Worm (Caenorhabditis elegans): Measurements from ENCODE around the gene nlp-52.

nlp-52 gene

DNA sequence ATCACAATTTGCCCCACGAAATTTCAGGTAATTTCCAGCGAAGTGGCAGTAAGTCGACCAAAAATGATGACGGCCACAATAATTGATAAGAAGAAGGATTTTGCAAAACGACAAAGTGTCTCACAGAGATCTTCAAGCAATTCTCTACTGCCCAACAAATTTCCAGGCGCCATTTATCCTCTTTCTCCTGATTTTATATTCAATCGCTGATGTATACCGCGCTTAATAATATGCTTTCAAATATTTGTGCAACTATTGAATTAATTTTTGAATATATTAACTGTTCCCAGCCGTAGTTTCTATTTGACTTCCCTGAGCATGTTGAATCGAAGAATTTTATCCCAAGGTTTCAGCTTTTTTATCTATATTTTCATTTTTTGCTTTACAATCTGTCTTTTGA is 9.4 kb downstream of the nlp-52 start, which contains the start of gene tpst-2:
tpst-2 (plus strand) TSS at position 301 of the 400 bp plus-strand sequence.
- TF ChIP-seq cnd-1 (tag; optimal IDR thresholded peaks at IDR 0.05), result no peak
- TF ChIP-seq unc-120 (tag; optimal IDR thresholded peaks at IDR 0.05; ENCODE audit: poor library complexity, severe bottlenecking), result no peak
- no peak for TF ChIP-seq unc-62 (GFP tag; optimal IDR thresholded peaks at IDR 0.05)
- TF ChIP-seq ham-2 (GFP tag; optimal IDR thresholded peaks at IDR 0.05), result no peak

DNA sequence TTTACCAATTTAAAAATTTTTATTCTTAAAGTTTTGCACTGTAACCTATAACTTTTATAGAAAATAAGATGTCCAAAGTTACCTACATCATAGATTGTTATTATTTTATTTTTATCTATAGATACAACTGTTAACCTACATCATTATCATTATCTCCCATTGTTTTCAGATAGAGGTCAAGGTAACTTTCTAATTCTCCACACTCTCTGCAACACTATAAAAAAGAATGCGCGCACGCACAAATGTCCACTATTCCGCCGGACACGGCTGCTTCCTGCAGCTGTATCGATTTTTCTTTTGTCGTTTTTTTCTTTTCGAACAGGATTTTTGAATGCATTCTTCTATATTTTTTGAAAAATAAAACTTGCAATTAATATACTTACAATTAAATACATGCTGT is 11.1 kb downstream of the nlp-52 start:
- TF ChIP-seq ces-1 (GFP tag; optimal IDR thresholded peaks at IDR 0.05), result no peak
- TF ChIP-seq bed-3 (GFP tag; optimal IDR thresholded peaks at IDR 0.05), result no peak
- TF ChIP-seq hlh-1 (tag; optimal IDR thresholded peaks at IDR 0.05), result peak; percentile 26
- TF ChIP-seq unc-39 (tag; optimal IDR thresholded peaks at IDR 0.05), result no peak

ce11 chrIII:773114-773513 is 11.5 kb downstream of the nlp-52 start, which contains the start of gene cyn-6:
TSS of gene cyn-6 (plus strand) at chrIII:773414.
- TF ChIP-seq pha-4 (tag; optimal IDR thresholded peaks at IDR 0.05) (no peak), sem-2 (GFP tag; optimal IDR thresholded peaks at IDR 0.05) (no peak)

DNA sequence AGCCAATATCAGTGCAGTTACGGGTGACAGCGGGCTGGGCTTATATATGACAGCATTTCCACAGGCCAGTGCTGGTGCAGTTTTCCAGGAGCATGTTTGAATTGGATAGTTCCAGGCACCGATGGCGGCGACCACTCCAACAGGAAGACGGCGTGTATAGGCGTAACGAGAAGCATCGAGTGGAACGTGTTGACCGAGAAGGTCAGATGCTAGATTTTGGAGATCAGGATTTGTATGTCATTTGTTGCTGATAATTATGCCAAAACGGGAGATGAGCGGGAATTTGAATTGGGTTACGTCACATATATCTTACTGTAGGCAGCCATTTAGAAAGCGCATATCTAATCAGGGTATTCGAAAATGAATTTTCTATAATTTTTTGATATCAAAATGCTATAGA is 13.9 kb downstream of the nlp-52 start:
- no peak for TF ChIP-seq M03D4.4 (tag; optimal IDR thresholded peaks at IDR 0.05)
- no peak for TF ChIP-seq tbx-8 (GFP tag; optimal IDR thresholded peaks at IDR 0.05)
- no peak for TF ChIP-seq nhr-76 (tag; optimal IDR thresholded peaks at IDR 0.05)
- TF ChIP-seq ceh-39 (tag; optimal IDR thresholded peaks at IDR 0.05), result no peak
- TF ChIP-seq unc-120 (tag; optimal IDR thresholded peaks at IDR 0.05; ENCODE audit: poor library complexity, severe bottlenecking), result no peak
- TF ChIP-seq nhr-28 (tag; optimal IDR thresholded peaks at IDR 0.05), result no peak
- no peak for TF ChIP-seq sem-2 (GFP tag; optimal IDR thresholded peaks at IDR 0.05)
- no peak for TF ChIP-seq blmp-1 (tag; optimal IDR thresholded peaks at IDR 0.05)
- TF ChIP-seq mep-1 (tag; optimal IDR thresholded peaks at IDR 0.05), result no peak
- TF ChIP-seq lin-13 (tag; optimal IDR thresholded peaks at IDR 0.05), result no peak

ce11 chrIII:778771-779170 is 17.2 kb downstream of the nlp-52 start, which contains the start of gene alh-11:
TSS of gene alh-11 (minus strand) at chrIII:778871.
- TF ChIP-seq sptf-1 (tag; optimal IDR thresholded peaks at IDR 0.05) (no peak), nhr-76 (tag; optimal IDR thresholded peaks at IDR 0.05) (no peak)

DNA sequence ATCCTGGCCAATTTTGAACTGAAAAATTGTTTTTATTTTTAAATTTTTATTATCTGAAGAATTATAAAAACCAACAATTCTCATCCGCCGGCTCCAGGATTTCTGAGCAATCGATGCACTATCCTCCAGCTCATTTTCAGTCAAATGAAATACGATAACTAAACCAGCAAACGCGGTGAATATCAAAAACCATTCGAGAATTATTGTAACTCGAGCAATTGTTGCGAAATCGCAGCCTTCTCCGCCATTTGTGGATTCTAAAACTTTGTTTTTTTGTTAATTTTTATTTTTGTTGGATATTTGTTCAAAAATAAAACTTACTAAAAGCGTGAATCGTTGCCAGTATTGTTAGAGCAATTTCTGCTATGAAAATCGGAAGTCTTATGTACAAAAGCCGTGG is 20.9 kb downstream of the nlp-52 start:
- no peak for TF ChIP-seq nhr-12 (tag; optimal IDR thresholded peaks at IDR 0.05)
- no peak for TF ChIP-seq ham-2 (GFP tag; optimal IDR thresholded peaks at IDR 0.05)
- TF ChIP-seq mls-2 (tag; optimal IDR thresholded peaks at IDR 0.05), result no peak
- TF ChIP-seq ztf-11 (tag; optimal IDR thresholded peaks at IDR 0.05), result no peak
- TF ChIP-seq blmp-1 (tag; optimal IDR thresholded peaks at IDR 0.05), result no peak
- TF ChIP-seq lin-13 (tag; optimal IDR thresholded peaks at IDR 0.05), result no peak
- no peak for TF ChIP-seq flh-1 (GFP tag; optimal IDR thresholded peaks at IDR 0.05)
- TF ChIP-seq mep-1 (tag; optimal IDR thresholded peaks at IDR 0.05), result no peak
- no peak for TF ChIP-seq ceh-83 (GFP tag; optimal IDR thresholded peaks at IDR 0.05)
- no peak for TF ChIP-seq lin-32 (GFP tag; optimal IDR thresholded peaks at IDR 0.05)
- TF ChIP-seq unc-120 (tag; optimal IDR thresholded peaks at IDR 0.05; ENCODE audit: poor library complexity, severe bottlenecking), result no peak
- TF ChIP-seq nhr-2 (tag; optimal IDR thresholded peaks at IDR 0.05), result no peak
- TF ChIP-seq drap-1 (GFP tag; optimal IDR thresholded peaks at IDR 0.05), result no peak
- no peak for TF ChIP-seq elt-3 (tag; optimal IDR thresholded peaks at IDR 0.05)

DNA sequence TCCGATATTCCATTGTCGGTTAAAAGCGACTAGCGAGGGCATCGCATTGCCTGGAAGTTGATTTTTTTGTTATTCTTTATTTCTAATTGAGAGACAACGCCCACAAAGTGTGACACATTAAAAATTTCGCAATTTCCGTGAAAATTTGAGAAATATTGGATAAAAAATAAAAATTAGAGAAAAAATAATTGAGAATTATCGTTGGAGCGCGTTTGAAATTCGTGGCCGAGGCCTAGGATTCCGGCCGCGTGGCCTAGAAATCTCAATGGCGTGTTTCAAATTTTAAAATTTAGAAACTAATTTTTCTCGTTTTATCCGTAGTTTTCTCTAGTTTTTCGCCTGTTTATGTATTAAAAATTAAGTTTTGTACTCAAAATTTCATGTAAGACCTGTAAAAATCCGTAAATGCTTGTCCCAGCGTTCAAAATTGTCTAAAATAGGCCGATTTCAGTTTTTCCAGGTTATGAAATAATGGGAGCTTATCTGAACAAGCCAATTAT is 21.7 kb downstream of the nlp-52 start, which contains the start of the genes dagl-2 and ppm-1.G:
dagl-2 (minus strand) TSS at position 52 of the 500 bp plus-strand sequence.
ppm-1.G (plus strand) TSS at position 450 of the 500 bp plus-strand sequence.
- no peak for TF ChIP-seq hlh-1 (tag; optimal IDR thresholded peaks at IDR 0.05)
- TF ChIP-seq lin-13 (tag; optimal IDR thresholded peaks at IDR 0.05), result peak; percentile 12
- TF ChIP-seq M03D4.4 (tag; optimal IDR thresholded peaks at IDR 0.05), result no peak
- peak; percentile 76 for TF ChIP-seq lsy-2 (tag; optimal IDR thresholded peaks at IDR 0.05)
- TF ChIP-seq mep-1 (tag; optimal IDR thresholded peaks at IDR 0.05), result peak; percentile 59
- TF ChIP-seq ces-1 (GFP tag; optimal IDR thresholded peaks at IDR 0.05), result peak; percentile 88
- no peak for TF ChIP-seq flh-1 (GFP tag; optimal IDR thresholded peaks at IDR 0.05)
- no peak for TF ChIP-seq snpc-4 (tag; optimal IDR thresholded peaks at IDR 0.05)
- no peak for TF ChIP-seq unc-62 (GFP tag; optimal IDR thresholded peaks at IDR 0.05)
- TF ChIP-seq elt-3 (tag; optimal IDR thresholded peaks at IDR 0.05), result no peak
- TF ChIP-seq ceh-39 (tag; optimal IDR thresholded peaks at IDR 0.05), result peak; percentile 24
- TF ChIP-seq nhr-237 (tag; optimal IDR thresholded peaks at IDR 0.05), result peak; percentile 67
- TF ChIP-seq nhr-76 (tag; optimal IDR thresholded peaks at IDR 0.05), result no peak
- no peak for TF ChIP-seq sem-2 (GFP tag; optimal IDR thresholded peaks at IDR 0.05)
- no peak for TF ChIP-seq cnd-1 (tag; optimal IDR thresholded peaks at IDR 0.05)
- TF ChIP-seq zip-8 (tag; optimal IDR thresholded peaks at IDR 0.05), result no peak
- TF ChIP-seq mls-2 (tag; optimal IDR thresholded peaks at IDR 0.05), result peak; percentile 13
- TF ChIP-seq pha-4 (tag; optimal IDR thresholded peaks at IDR 0.05), result peak; percentile 11

All from whole organism, mixed stage, embryonic.